Fruit fly (Drosophila melanogaster) S2 (cell line): Measurements from ENCODE around the gene Idgf1.

Experiments
- CG8478 ChIP-seq: fragments of >200 bp; optimal IDR thresholded peaks from 2 replicates; lab custom pipeline; 2018
- CTCF ChIP-seq, 2 experiments: fragments of >200 bp; optimal IDR thresholded peaks; 2 replicates each; lab custom pipeline; 2018

- TF ChIP-seq CTCF (optimal IDR thresholded peaks at IDR 0.05; lab: Kevin White, UChicago) (no peak), CG8478 (lab: Kevin White, UChicago) (no peak)
These were observed 42.6 kb upstream of the Idgf1 start for dm6 chr2L:16402512-16402911.
